Worm (Caenorhabditis elegans): ENCODE measurements around the gene T05A8.6.

DNA sequence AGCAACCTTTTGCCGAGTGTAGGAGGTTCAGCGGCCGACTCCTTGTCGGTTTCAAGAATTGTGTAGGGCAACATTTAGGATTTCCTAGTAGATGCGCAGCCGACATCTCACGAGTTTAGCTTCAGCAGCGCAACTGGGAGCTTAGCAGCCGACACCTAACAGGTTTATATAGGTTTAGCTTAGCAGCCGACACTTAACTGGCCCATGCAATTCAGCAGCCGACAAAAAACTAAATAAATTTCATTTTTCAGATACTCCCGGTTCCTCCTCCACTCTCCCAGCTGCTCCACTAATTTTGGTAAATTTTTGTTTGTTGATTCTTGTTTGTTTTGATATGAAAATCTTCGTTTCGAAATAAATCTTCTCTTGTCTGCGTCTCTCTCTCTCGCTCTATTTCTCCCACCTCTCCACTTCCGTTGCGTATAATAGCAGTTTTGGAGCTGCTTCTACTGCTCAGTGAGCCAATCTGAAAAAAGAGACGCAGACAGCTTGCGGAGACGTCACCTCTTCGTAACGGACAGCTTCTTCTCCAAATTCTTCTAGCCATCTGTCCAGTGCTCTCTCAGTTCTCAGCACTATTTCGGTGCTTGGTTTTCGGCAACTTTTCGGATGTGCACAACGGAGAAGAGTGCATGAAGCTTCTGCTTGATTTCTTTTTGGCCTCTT, 8.6 kb upstream of the T05A8.6 start:
- no peak for TF ChIP-seq W03F9.2 (tag; optimal IDR thresholded peaks at IDR 0.05)
- TF ChIP-seq him-1 (tag; optimal IDR thresholded peaks at IDR 0.05): peak; percentile 18
